Fruit fly (Drosophila melanogaster): ENCODE results near the gene Polr2B.

Gene Polr2B

dm6 chr3R:14122347-14122812 is 3.2 kb upstream of the Polr2B start, which contains the start of the genes Abi and twf (continued):
- TF ChIP-seq CG17359 (tag; optimal IDR thresholded peaks at IDR 0.05) (peak; percentile 61), dysf (GFP tag; IDR thresholded peaks at IDR 0.05) (peak; percentile 60; the same call in 2 of the 3 replicates), ato (GFP tag; IDR thresholded peaks at IDR 0.05; ENCODE audit: partially characterized antibody) (no peak), fd102C (GFP tag; optimal IDR thresholded peaks at IDR 0.05) (peak; percentile 12), CG14667 (GFP tag; IDR thresholded peaks at IDR 0.05) (peak; percentile 52; the same call in 1 of the 2 replicates), CG10321 (GFP tag; IDR thresholded peaks at IDR 0.05) (no peak), psq (GFP tag; optimal IDR thresholded peaks at IDR 0.05) (peak; percentile 42), HmgZ (tag; optimal IDR thresholded peaks at IDR 0.05) (peak; percentile 66), CG17361 (GFP tag; IDR thresholded peaks at IDR 0.05) (peak; percentile 76), NfI (GFP tag; optimal IDR thresholded peaks at IDR 0.05) (peak; percentile 64), CG10366 (GFP tag; IDR thresholded peaks at IDR 0.05) (peak; percentile 52), tin (GFP tag; optimal IDR thresholded peaks at IDR 0.05) (peak; percentile 71), CG7928 (GFP tag; optimal IDR thresholded peaks at IDR 0.05) (no peak), hkb (optimal IDR thresholded peaks at IDR 0.05) (peak; percentile 76), hkb (GFP tag; IDR thresholded peaks at IDR 0.05) (peak; percentile 63), CG16863 (GFP tag; optimal IDR thresholded peaks at IDR 0.05) (peak; percentile 59), Doc2 (GFP tag; IDR thresholded peaks at IDR 0.05) (no peak), nmo (GFP tag; optimal IDR thresholded peaks at IDR 0.05) (peak; percentile 75), gcm2 (GFP tag; optimal IDR thresholded peaks at IDR 0.05) (no peak), zfh2 (GFP tag; optimal IDR thresholded peaks at IDR 0.05) (peak; percentile 74), rib (GFP tag; IDR thresholded peaks at IDR 0.05) (0 out of 2 replicates have a peak, but pooled peaks have one; percentile 37), Myb (GFP tag; optimal IDR thresholded peaks at IDR 0.05) (peak; percentile 34), crp (GFP tag; optimal IDR thresholded peaks at IDR 0.05) (peak in 1 of 2 experiments; percentile 56), CG15601 (tag; optimal IDR thresholded peaks at IDR 0.05) (peak; percentile 59), Trl (optimal IDR thresholded peaks at IDR 0.05) (no peak), Trl (GFP tag; optimal IDR thresholded peaks at IDR 0.05) (peak; percentile 27), CG10431 (GFP tag; optimal IDR thresholded peaks at IDR 0.05) (no peak), bigmax (GFP tag; optimal IDR thresholded peaks at IDR 0.05) (no peak), Six4 (GFP tag; optimal IDR thresholded peaks at IDR 0.05) (peak; percentile 68), BtbVII (GFP tag; optimal IDR thresholded peaks at IDR 0.05) (peak; percentile 6), D19A (tag; optimal IDR thresholded peaks at IDR 0.05) (no peak), CG4360 (GFP tag; IDR thresholded peaks at IDR 0.05) (no peak), B-H2 (GFP tag; optimal IDR thresholded peaks at IDR 0.05) (peak; percentile 72), scrt (GFP tag; optimal IDR thresholded peaks at IDR 0.05) (peak; percentile 31), fd3F (GFP tag; optimal IDR thresholded peaks at IDR 0.05) (peak; percentile 15), Oli (tag; optimal IDR thresholded peaks at IDR 0.05) (peak; percentile 47), fd96Cb (tag; optimal IDR thresholded peaks at IDR 0.05) (peak; percentile 30), vfl (GFP tag; optimal IDR thresholded peaks at IDR 0.05) (peak; percentile 23), lola (GFP tag; optimal IDR thresholded peaks at IDR 0.05) (peak in 1 of 3 experiments; percentile 63), CG13775 (GFP tag; optimal IDR thresholded peaks at IDR 0.05) (peak; percentile 74), Sry-δ (GFP tag; optimal IDR thresholded peaks at IDR 0.05) (peak; percentile 35), phol (tag; optimal IDR thresholded peaks at IDR 0.05) (peak; percentile 77), CG9932 (GFP tag; IDR thresholded peaks at IDR 0.05) (peak; percentile 81), CG11247 (GFP tag; IDR thresholded peaks at IDR 0.05) (peak; percentile 61), CG13894 (tag; optimal IDR thresholded peaks at IDR 0.05) (peak; percentile 54), Dip2 (GFP tag; IDR thresholded peaks at IDR 0.05) (no peak), CG5245 (GFP tag; optimal IDR thresholded peaks at IDR 0.05) (peak; percentile 52), Bdp1 (GFP tag; optimal IDR thresholded peaks at IDR 0.05) (peak; percentile 62), caup (GFP tag; optimal IDR thresholded peaks at IDR 0.05; ENCODE audit: severe bottlenecking) (peak; percentile 68), schlank (tag; optimal IDR thresholded peaks at IDR 0.05) (peak; percentile 9), slp2 (GFP tag; optimal IDR thresholded peaks at IDR 0.05) (peak; percentile 50)

Measured in whole organism, embryonic.